Worm (Caenorhabditis elegans): ENCODE measurements around the gene shn-1.

- no peak for TF ChIP-seq lin-35 (GFP tag; optimal IDR thresholded peaks at IDR 0.05)
- no peak for TF ChIP-seq unc-62 (GFP tag; optimal IDR thresholded peaks at IDR 0.05)
- no peak for TF ChIP-seq dox-1 (GFP tag; IDR thresholded peaks at IDR 0.05)
- TF ChIP-seq tbp1 (GFP tag; optimal IDR thresholded peaks at IDR 0.05), result no peak
- TF ChIP-seq B0336.3 (GFP tag; IDR thresholded peaks at IDR 0.05), result no peak
- TF ChIP-seq sptf-2 (GFP tag; optimal IDR thresholded peaks at IDR 0.05), result no peak
Observed at ce11 chrII:11431584-11431983, 40.8 kb upstream of the shn-1 start, which contains the start of gene C05D12.4.

Measured in whole organism, young adult.